Fruit fly (Drosophila melanogaster): ENCODE results near the gene AnxB11.

DNA sequence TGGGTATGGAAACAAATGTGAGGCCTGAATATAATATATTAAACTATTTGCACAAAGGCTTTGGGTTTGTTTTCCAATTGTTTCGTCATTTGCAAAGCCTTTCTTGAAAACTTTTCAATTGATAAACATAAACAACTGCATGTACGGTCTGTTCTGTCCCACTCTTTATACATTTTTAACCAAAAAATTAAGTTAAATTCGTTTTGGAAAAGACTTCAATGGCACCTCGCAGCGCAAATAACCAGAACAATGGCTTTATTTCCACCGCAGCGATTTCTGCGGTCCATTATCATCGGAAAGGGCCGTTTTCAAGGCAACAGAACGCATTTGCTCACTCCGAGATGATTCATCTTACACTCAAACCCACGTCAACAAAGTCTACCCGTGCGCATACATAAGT, 1.2 kb downstream of the AnxB11 start:
- TF ChIP-seq insv (optimal IDR thresholded peaks at IDR 0.05) (no peak), ttk (optimal IDR thresholded peaks at IDR 0.05) (no peak)

All from Kc167 (cell line).